Fruit fly (Drosophila melanogaster) whole organism, embryonic: ENCODE data around the gene CG14866.

Experiments used
- ATbp ChIP-seq: fragments of 200-800 bp; sonication (Bioruptor generic); optimal IDR thresholded peaks from 2 replicates; lab custom pipeline; 2017; ENCODE audit warnings: missing biosample characterization, mild to moderate bottlenecking, missing genetic modification characterization, missing genetic modification reagents
- Ada2b ChIP-seq: fragments of 200-800 bp; sonication (Bioruptor generic); IDR thresholded peaks from 2 replicates; pipeline ENCODE4 v1.3.6; 2022; ENCODE audit warnings: missing biosample characterization, missing genetic modification characterization
- Atf6 ChIP-seq: fragments of 200-800 bp; sonication (Bioruptor generic); IDR thresholded peaks from 2 replicates; pipeline ENCODE4 v1.3.6; 2022; ENCODE audit warnings: missing biosample characterization, missing genetic modification characterization
- Bdp1 ChIP-seq: fragments of 200-800 bp; sonication (Bioruptor generic); optimal IDR thresholded peaks from 3 replicates; lab custom pipeline; 2016; ENCODE audit warnings: missing biosample characterization, missing genetic modification characterization
- Blimp-1 ChIP-seq: fragments of 200-800 bp; sonication (Bioruptor generic); optimal IDR thresholded peaks from 3 replicates; lab custom pipeline; 2018; ENCODE audit warnings: missing biosample characterization, missing genetic modification characterization, mild to moderate bottlenecking, moderate library complexity, missing genetic modification reagents
- CG10147 ChIP-seq: fragments of 200-800 bp; sonication (Bioruptor generic); optimal IDR thresholded peaks from 2 replicates; lab custom pipeline; 2019; ENCODE audit warnings: missing biosample characterization, mild to moderate bottlenecking, missing genetic modification characterization, moderate library complexity
- CG10462 ChIP-seq: fragments of 200-800 bp; sonication (Bioruptor generic); optimal IDR thresholded peaks from 2 replicates; lab custom pipeline; 2016; ENCODE audit warnings: missing biosample characterization, missing genetic modification characterization
- CG10979 ChIP-seq: fragments of 200-800 bp; sonication (Bioruptor generic); optimal IDR thresholded peaks from 2 replicates; lab custom pipeline; 2018; ENCODE audit warnings: missing biosample characterization, mild to moderate bottlenecking, missing genetic modification characterization, moderate library complexity
- CG13775 ChIP-seq: fragments of 200-800 bp; sonication (Bioruptor generic); optimal IDR thresholded peaks from 3 replicates; lab custom pipeline; 2017; ENCODE audit warnings: missing biosample characterization, mild to moderate bottlenecking, missing genetic modification characterization
- CG14667 ChIP-seq: fragments of 200-800 bp; sonication (Bioruptor generic); IDR thresholded peaks from 2 replicates; pipeline ENCODE4 v1.3.6; 2022; ENCODE audit warnings: missing biosample characterization, missing genetic modification characterization
- CG15696 ChIP-seq: fragments of 200-800 bp; sonication (Bioruptor generic); optimal IDR thresholded peaks from 2 replicates; lab custom pipeline; 2019; ENCODE audit warnings: missing biosample characterization, mild to moderate bottlenecking, missing genetic modification characterization, moderate library complexity
- CG1647 ChIP-seq: fragments of 200-800 bp; sonication (Bioruptor generic); optimal IDR thresholded peaks from 3 replicates; lab custom pipeline; 2016; ENCODE audit warnings: missing biosample characterization, missing genetic modification characterization
- CG17186 ChIP-seq: fragments of 200-800 bp; sonication (Bioruptor generic); optimal IDR thresholded peaks from 3 replicates; lab custom pipeline; 2017; ENCODE audit warnings: missing biosample characterization, missing genetic modification reagents, missing genetic modification characterization
- CG17359 ChIP-seq: fragments of 200-800 bp; sonication (Bioruptor generic); optimal IDR thresholded peaks from 3 replicates; lab custom pipeline; 2018; ENCODE audit warnings: missing biosample characterization, mild to moderate bottlenecking, missing genetic modification characterization, moderate library complexity
- CG17912 ChIP-seq: fragments of 200-800 bp; sonication (Bioruptor generic); optimal IDR thresholded peaks from 2 replicates; lab custom pipeline; 2018; ENCODE audit warnings: missing biosample characterization, mild to moderate bottlenecking, missing genetic modification characterization
- CG2120 ChIP-seq: fragments of 200-800 bp; sonication (Bioruptor generic); optimal IDR thresholded peaks from 3 replicates; lab custom pipeline; 2016; ENCODE audit warnings: missing biosample characterization, missing genetic modification characterization
- CG30403 ChIP-seq: fragments of 200-800 bp; sonication (Bioruptor generic); optimal IDR thresholded peaks from 3 replicates; lab custom pipeline; 2016; ENCODE audit warnings: missing biosample characterization, missing genetic modification characterization
- CG4404 ChIP-seq: fragments of 200-800 bp; sonication (Bioruptor generic); IDR thresholded peaks from 2 replicates; pipeline ENCODE4 v1.3.6; 2022; ENCODE audit warnings: missing biosample characterization, missing genetic modification characterization
- CG6654 ChIP-seq: fragments of 200-800 bp; sonication (Bioruptor generic); optimal IDR thresholded peaks from 2 replicates; lab custom pipeline; 2017; ENCODE audit warnings: missing biosample characterization, mild to moderate bottlenecking, missing genetic modification characterization
- CG7556 ChIP-seq: fragments of 200-800 bp; sonication (Bioruptor generic); optimal IDR thresholded peaks from 2 replicates; lab custom pipeline; 2017; ENCODE audit warnings: missing biosample characterization, mild to moderate bottlenecking, missing genetic modification characterization
- CG8478 ChIP-seq: fragments of >200 bp; optimal IDR thresholded peaks from 2 replicates; lab custom pipeline; 2018
- CG9797 ChIP-seq: fragments of 200-800 bp; sonication (Bioruptor generic); optimal IDR thresholded peaks from 3 replicates; lab custom pipeline; 2018; ENCODE audit warnings: missing biosample characterization, mild to moderate bottlenecking, missing genetic modification characterization
- D19B ChIP-seq: fragments of 200-800 bp; sonication (Bioruptor generic); optimal IDR thresholded peaks from 2 replicates; lab custom pipeline; 2017; ENCODE audit warnings: missing biosample characterization, mild to moderate bottlenecking, missing genetic modification characterization
- Dad ChIP-seq: fragments of 200-800 bp; sonication (Bioruptor generic); optimal IDR thresholded peaks from 3 replicates; lab custom pipeline; 2016; ENCODE audit warnings: missing biosample characterization, missing genetic modification characterization
- Ets97D ChIP-seq: fragments of 200-800 bp; sonication (Bioruptor generic); optimal IDR thresholded peaks from 3 replicates; lab custom pipeline; 2016; ENCODE audit warnings: missing biosample characterization, missing genetic modification characterization
- HmgD ChIP-seq: fragments of 200-800 bp; sonication (Bioruptor generic); optimal IDR thresholded peaks from 3 replicates; lab custom pipeline; 2016; ENCODE audit warnings: missing biosample characterization, missing genetic modification characterization
- HmgZ ChIP-seq: fragments of 200-800 bp; sonication (Bioruptor generic); optimal IDR thresholded peaks from 2 replicates; lab custom pipeline; 2018; ENCODE audit warnings: missing biosample characterization, mild to moderate bottlenecking, missing genetic modification characterization
- Hr39 ChIP-seq: fragments of >200 bp; optimal IDR thresholded peaks from 2 replicates; lab custom pipeline; 2017
- NC2α ChIP-seq: fragments of 200-800 bp; sonication (Bioruptor generic); optimal IDR thresholded peaks from 2 replicates; lab custom pipeline; 2016; ENCODE audit warnings: missing biosample characterization, missing genetic modification characterization
- Sox102F ChIP-seq: fragments of 200-800 bp; sonication (Bioruptor generic); optimal IDR thresholded peaks from 2 replicates; lab custom pipeline; 2018; ENCODE audit warnings: missing biosample characterization, mild to moderate bottlenecking, missing genetic modification characterization, moderate library complexity
- Taf1 ChIP-seq: fragments of 200-800 bp; sonication (Bioruptor generic); IDR thresholded peaks from 2 replicates; pipeline ENCODE4 v1.3.6; 2022; ENCODE audit warnings: missing biosample characterization, missing genetic modification characterization
- bbx ChIP-seq: fragments of 200-800 bp; sonication (Bioruptor generic); IDR thresholded peaks from 2 replicates; pipeline ENCODE4 v1.3.6; 2022; ENCODE audit warnings: missing biosample characterization, missing genetic modification characterization; ENCODE audit not compliant: partially characterized antibody
- chif ChIP-seq, 2 experiments: fragments of 200-800 bp; sonication (Bioruptor generic); optimal IDR thresholded peaks; 3 replicates each; lab custom pipeline; 2016; ENCODE audit warnings: missing biosample characterization in 2 of 2, missing genetic modification characterization in 2 of 2
- croc ChIP-seq: fragments of 200-800 bp; sonication (Bioruptor generic); conservative IDR thresholded peaks from 3 replicates; pipeline ENCODE4 v1.3.6; 2022; ENCODE audit warnings: missing biosample characterization, missing genetic modification characterization
- dati ChIP-seq: fragments of 200-800 bp; sonication (Bioruptor generic); IDR thresholded peaks from 2 replicates; pipeline ENCODE4 v1.3.6; 2022; ENCODE audit warnings: missing biosample characterization, missing genetic modification characterization
- dimm ChIP-seq: fragments of 200-800 bp; sonication (Bioruptor generic); IDR thresholded peaks from 2 replicates; pipeline ENCODE4 v1.3.6; 2022; ENCODE audit warnings: missing biosample characterization, missing genetic modification characterization
- ewg ChIP-seq: fragments of 200-800 bp; sonication (Bioruptor generic); optimal IDR thresholded peaks from 3 replicates; lab custom pipeline; 2017; ENCODE audit warnings: mild to moderate bottlenecking, missing biosample characterization, missing genetic modification reagents, missing genetic modification characterization
- fd102C ChIP-seq: fragments of 200-800 bp; sonication (Bioruptor generic); optimal IDR thresholded peaks from 2 replicates; lab custom pipeline; 2018; ENCODE audit warnings: missing biosample characterization, mild to moderate bottlenecking, missing genetic modification characterization, moderate library complexity
- hkb ChIP-seq, 2 experiments: fragments of 200-800 bp in 1 of 2; fragments of >200 bp in 1 of 2; sonication (Bioruptor generic) in 1 of 2; IDR thresholded peaks in 1 of 2; optimal IDR thresholded peaks in 1 of 2; 2 replicates each; pipeline versions ENCODE4 v1.3.6 to Lab custom; 2017 to 2022; ENCODE audit warnings: missing biosample characterization in 1 of 2, missing genetic modification characterization in 1 of 2
- kni ChIP-seq: fragments of 200-800 bp; sonication (Bioruptor generic); optimal IDR thresholded peaks from 3 replicates; lab custom pipeline; 2017; ENCODE audit warnings: mild to moderate bottlenecking, missing biosample characterization, missing genetic modification reagents, missing genetic modification characterization
- lab ChIP-seq: fragments of 200-800 bp; sonication (Bioruptor generic); optimal IDR thresholded peaks from 3 replicates; lab custom pipeline; 2017; ENCODE audit warnings: missing biosample characterization, missing genetic modification characterization, mild to moderate bottlenecking, moderate library complexity, missing genetic modification reagents
- mld ChIP-seq: fragments of 200-800 bp; sonication (Bioruptor generic); IDR thresholded peaks from 3 replicates; pipeline ENCODE4 v1.3.6; 2022; ENCODE audit warnings: missing biosample characterization, missing genetic modification characterization; ENCODE audit not compliant: partially characterized antibody
- nom ChIP-seq: fragments of 200-800 bp; sonication (Bioruptor generic); optimal IDR thresholded peaks from 2 replicates; lab custom pipeline; 2017; ENCODE audit warnings: missing biosample characterization, missing genetic modification characterization, mild to moderate bottlenecking, moderate library complexity, missing genetic modification reagents
- phol ChIP-seq: fragments of 200-800 bp; sonication (Bioruptor generic); optimal IDR thresholded peaks from 3 replicates; lab custom pipeline; 2018; ENCODE audit warnings: missing biosample characterization, mild to moderate bottlenecking, missing genetic modification characterization, moderate library complexity
- sim ChIP-seq: fragments of 200-800 bp; sonication (Bioruptor generic); IDR thresholded peaks from 2 replicates; pipeline ENCODE4 v1.3.6; 2022; ENCODE audit warnings: missing biosample characterization, missing genetic modification characterization
- so ChIP-seq: fragments of 200-800 bp; sonication (Bioruptor generic); IDR thresholded peaks from 3 replicates; pipeline ENCODE4 v1.3.6; 2022; ENCODE audit warnings: missing biosample characterization, missing genetic modification characterization
- sqz ChIP-seq: fragments of 200-800 bp; sonication (Bioruptor generic); optimal IDR thresholded peaks from 3 replicates; lab custom pipeline; 2018; ENCODE audit warnings: missing biosample characterization, mild to moderate bottlenecking, missing genetic modification characterization
- ssp ChIP-seq: fragments of 200-800 bp; sonication (Bioruptor generic); IDR thresholded peaks from 2 replicates; pipeline ENCODE4 v1.3.6; 2022; ENCODE audit warnings: missing biosample characterization, missing genetic modification characterization
- toy ChIP-seq: fragments of 200-800 bp; sonication (Bioruptor generic); IDR thresholded peaks from 2 replicates; pipeline ENCODE4 v1.3.6; 2022; ENCODE audit warnings: missing biosample characterization, missing genetic modification characterization
- wor ChIP-seq: fragments of 200-800 bp; sonication (Bioruptor generic); IDR thresholded peaks from 2 replicates; pipeline ENCODE4 v1.3.6; 2022; ENCODE audit warnings: missing biosample characterization, missing genetic modification characterization

The CG14866 gene

dm6 chr3R:15275158-15275623 lies 41.1 kb upstream of the CG14866 start, which contains the start of the genes Cp190 and CG4338 (continued):
- peak; percentile 97 for TF ChIP-seq Blimp-1 (GFP tag; lab: Kevin White, UChicago)
- peak; percentile 72 for TF ChIP-seq NC2α
- TF ChIP-seq Hr39 (lab: Kevin White, UChicago): no peak
- peak; percentile 96 for TF ChIP-seq so (GFP tag; lab: Robert Waterston, UW)
- peak; percentile 98 for TF ChIP-seq lab (GFP tag; lab: Kevin White, UChicago)
- no peak for TF ChIP-seq CG8478 (lab: Kevin White, UChicago)
- TF ChIP-seq CG30403 (GFP tag; lab: Kevin White, UChicago): peak; percentile 99
- TF ChIP-seq CG17912 (GFP tag; lab: Kevin White, UChicago): peak; percentile 93
- TF ChIP-seq dimm: peak; percentile 88
- peak; percentile 78 for TF ChIP-seq bbx (GFP tag; lab: Robert Waterston, UW)
- TF ChIP-seq chif (GFP tag; optimal IDR thresholded peaks at IDR 0.05; lab: Kevin White, UChicago): peak; percentile 84 to 95
- TF ChIP-seq ewg: peak; percentile 94
- peak; percentile 61; the same call in 1 of the 2 replicates for TF ChIP-seq dati (GFP tag; lab: Robert Waterston, UW)
- TF ChIP-seq CG9797 (GFP tag; lab: Kevin White, UChicago): peak; percentile 71
- TF ChIP-seq Ets97D (GFP tag; lab: Kevin White, UChicago): peak; percentile 94
- peak; percentile 100 for TF ChIP-seq phol (tag; lab: Kevin White, UChicago)
- peak; percentile 88 for TF ChIP-seq CG6654
- TF ChIP-seq nom: peak; percentile 95
- TF ChIP-seq Sox102F (GFP tag; lab: Kevin White, UChicago): peak; percentile 98
- TF ChIP-seq HmgD (GFP tag; lab: Kevin White, UChicago): peak; percentile 77
- TF ChIP-seq CG10979 (tag; lab: Kevin White, UChicago): peak; percentile 98
- peak; percentile 95 for TF ChIP-seq CG10462
- TF ChIP-seq CG7556 (GFP tag; lab: Kevin White, UChicago): peak; percentile 98
- TF ChIP-seq ssp (GFP tag; lab: Robert Waterston, UW): peak; percentile 91
- peak; percentile 94 for TF ChIP-seq Ada2b
- peak; percentile 99 for TF ChIP-seq sqz (GFP tag; lab: Kevin White, UChicago)
- peak; percentile 97 for TF ChIP-seq kni
- peak; percentile 87 for TF ChIP-seq Bdp1
- TF ChIP-seq Atf6: peak; percentile 97
- peak; percentile 94 for TF ChIP-seq D19B
- peak; percentile 99 for TF ChIP-seq CG15696 (tag; lab: Kevin White, UChicago)
- TF ChIP-seq CG17186: peak; percentile 91
- peak; percentile 95 for TF ChIP-seq wor (GFP tag; lab: Robert Waterston, UW)
- TF ChIP-seq CG13775 (GFP tag; lab: Kevin White, UChicago): peak; percentile 99
- peak; percentile 91 for TF ChIP-seq CG1647 (GFP tag; lab: Kevin White, UChicago)
- no peak for TF ChIP-seq hkb (optimal IDR thresholded peaks at IDR 0.05; lab: Kevin White, UChicago)
- peak; percentile 97 for TF ChIP-seq hkb (GFP tag; IDR thresholded peaks at IDR 0.05; lab: Robert Waterston, UW)
- peak; percentile 91 for TF ChIP-seq sim (GFP tag; lab: Robert Waterston, UW)
- peak; percentile 45; the same call in 1 of the 3 replicates for TF ChIP-seq mld (GFP tag; lab: Robert Waterston, UW)
- peak; percentile 84 for TF ChIP-seq fd102C (GFP tag; lab: Kevin White, UChicago)
- TF ChIP-seq CG4404 (GFP tag; lab: Robert Waterston, UW): peak; percentile 97
- peak; percentile 87 for TF ChIP-seq Dad (GFP tag; lab: Kevin White, UChicago)
- TF ChIP-seq ATbp (GFP tag; lab: Kevin White, UChicago): peak; percentile 96
- TF ChIP-seq toy (GFP tag; lab: Robert Waterston, UW): peak; percentile 89
- TF ChIP-seq CG2120 (GFP tag; lab: Kevin White, UChicago): peak; percentile 97
- peak; percentile 91 for TF ChIP-seq Taf1 (GFP tag; lab: Robert Waterston, UW)
- TF ChIP-seq CG10147 (GFP tag; lab: Kevin White, UChicago): peak; percentile 98
- peak; percentile 93 for TF ChIP-seq CG14667 (GFP tag; lab: Robert Waterston, UW)
- peak; percentile 97 for TF ChIP-seq croc (GFP tag; lab: Robert Waterston, UW)
- TF ChIP-seq CG17359 (tag; lab: Kevin White, UChicago): peak; percentile 98
- TF ChIP-seq HmgZ: peak; percentile 99
